Worm (Caenorhabditis elegans) whole organism, late embryonic: ENCODE results near the gene C36A4.10.
"Not testable (repeated sequence)": the region's sequence is repeated elsewhere in the genome, so short reads cannot be mapped to it uniquely, and the experiment has no call there.

Source experiments
- nhr-11 ChIP-seq: fragments of 150-350 bp; optimal IDR thresholded peaks from 2 replicates; lab custom pipeline; 2014; ENCODE audit warnings: missing biosample characterization, missing genetic modification characterization
- pha-2 ChIP-seq: sonication (generic microtip); optimal IDR thresholded peaks from 2 replicates; lab custom pipeline; 2017; ENCODE audit warnings: mild to moderate bottlenecking, missing genetic modification characterization, missing compliant biosample characterization
- ttx-3 ChIP-seq: sonication (generic microtip); optimal IDR thresholded peaks from 2 replicates; lab custom pipeline; 2016; ENCODE audit warnings: missing genetic modification reagents, missing genetic modification characterization, missing compliant biosample characterization

DNA sequence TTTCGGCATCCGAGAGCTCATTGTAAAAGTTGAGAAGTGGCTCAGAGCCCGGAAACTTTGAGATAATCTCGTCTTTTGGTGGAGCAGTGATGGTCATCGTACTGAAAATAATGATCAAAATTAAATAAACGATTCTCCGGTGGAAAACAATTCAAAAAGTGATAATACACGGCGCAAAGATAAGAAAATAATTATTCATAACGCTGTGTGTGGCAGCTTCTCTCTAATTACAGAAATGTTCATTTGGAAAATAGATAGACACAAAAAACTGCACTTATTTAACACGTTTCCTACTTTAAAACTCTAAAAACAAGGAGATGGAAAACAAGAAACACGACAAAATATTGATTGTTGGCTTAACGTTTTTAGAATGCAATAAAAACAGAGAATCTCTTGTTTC, 12.2 kb upstream of the C36A4.10 start, which contains the start of gene C36A4.4:
- not testable (repeated sequence) for TF ChIP-seq ttx-3, nhr-11, pha-2 (tag; lab: Kevin White, UChicago)
